Worm (Caenorhabditis elegans) whole organism, L1 larva: ENCODE data around the gene ZK1010.4.

Experiments used
- C34B4.2 ChIP-seq: sonication (generic microtip); optimal IDR thresholded peaks from 2 replicates; lab custom pipeline; 2017; ENCODE audit warnings: mild to moderate bottlenecking, missing genetic modification characterization, missing compliant biosample characterization
- F16B12.6 ChIP-seq: fragments of 150-350 bp; optimal IDR thresholded peaks from 2 replicates; lab custom pipeline; 2014; ENCODE audit warnings: missing biosample characterization, missing genetic modification characterization
- blmp-1 ChIP-seq: fragments of 150-350 bp; optimal IDR thresholded peaks from 2 replicates; lab custom pipeline; 2014; ENCODE audit warnings: missing biosample characterization, missing genetic modification characterization
- dpl-1 ChIP-seq, 3 experiments: fragments of 150-350 bp in 2 of 3; sonication (generic microtip) in 1 of 3; optimal IDR thresholded peaks; 2 replicates each; lab custom pipeline; 2014 to 2017; ENCODE audit warnings: missing biosample characterization in 3 of 3, missing genetic modification characterization in 3 of 3, missing genetic modification reagents in 3 of 3
- dsc-1 ChIP-seq: sonication (generic microtip); optimal IDR thresholded peaks from 2 replicates; lab custom pipeline; 2016; ENCODE audit warnings: mild to moderate bottlenecking, missing genetic modification characterization, missing compliant biosample characterization
- efl-1 ChIP-seq, 4 experiments: fragments of 150-350 bp; optimal IDR thresholded peaks in 3 of 4; peaks in 1 of 4; 1 replicate in 1 of 4; 2 replicates in 3 of 4; lab custom pipeline; 2014; ENCODE audit warnings: missing biosample characterization in 2 of 4, missing genetic modification characterization in 2 of 4, missing genetic modification reagents in 2 of 4
- elt-2 ChIP-seq: sonication (generic microtip); optimal IDR thresholded peaks from 2 replicates; lab custom pipeline; 2016; ENCODE audit warnings: missing genetic modification characterization, mild to moderate bottlenecking, inconsistent platforms, missing compliant biosample characterization, missing genetic modification reagents
- fkh-10 ChIP-seq: sonication (generic microtip); optimal IDR thresholded peaks from 2 replicates; lab custom pipeline; 2017; ENCODE audit warnings: missing biosample characterization, missing genetic modification reagents, missing genetic modification characterization
- fkh-8 ChIP-seq: sonication (generic microtip); optimal IDR thresholded peaks from 2 replicates; lab custom pipeline; 2016; ENCODE audit warnings: mild to moderate bottlenecking, missing genetic modification characterization, missing compliant biosample characterization
- fos-1 ChIP-seq: fragments of 150-350 bp; optimal IDR thresholded peaks from 2 replicates; lab custom pipeline; 2014; ENCODE audit warnings: missing biosample characterization, missing genetic modification characterization
- isw-1 ChIP-seq: fragments of 200-800 bp; sonication (Bioruptor generic); IDR thresholded peaks from 2 replicates; pipeline ENCODE4 v1.3.6; 2022; ENCODE audit warnings: missing genetic modification characterization, missing compliant biosample characterization
- jun-1 ChIP-seq: fragments of 150-350 bp; optimal IDR thresholded peaks from 2 replicates; lab custom pipeline; 2014; ENCODE audit warnings: missing biosample characterization, missing genetic modification reagents, missing genetic modification characterization
- lin-13 ChIP-seq: fragments of 150-350 bp; optimal IDR thresholded peaks from 2 replicates; lab custom pipeline; 2014; ENCODE audit warnings: missing biosample characterization, missing genetic modification reagents, missing genetic modification characterization
- lin-14 ChIP-seq: fragments of 200-800 bp; sonication (Bioruptor generic); optimal IDR thresholded peaks from 2 replicates; lab custom pipeline; 2018; ENCODE audit warnings: mild to moderate bottlenecking, missing genetic modification characterization, moderate library complexity, missing compliant biosample characterization
- lin-15B ChIP-seq: fragments of 150-350 bp; sonication (generic microtip); optimal IDR thresholded peaks from 3 replicates; lab custom pipeline; 2014; ENCODE audit warnings: missing biosample characterization, missing genetic modification characterization
- lin-35 ChIP-seq, 2 experiments: fragments of 150-350 bp; optimal IDR thresholded peaks; 2 replicates each; lab custom pipeline; 2014; ENCODE audit warnings: missing biosample characterization in 2 of 2, missing genetic modification characterization in 2 of 2, missing genetic modification reagents in 2 of 2
- lsy-2 ChIP-seq, 2 experiments: fragments of 150-350 bp; optimal IDR thresholded peaks; 2 replicates each; lab custom pipeline; 2014; ENCODE audit warnings: missing biosample characterization in 2 of 2, missing genetic modification characterization in 2 of 2
- mdl-1 ChIP-seq, 2 experiments: fragments of 150-350 bp; optimal IDR thresholded peaks; 2 replicates each; lab custom pipeline; 2014 to 2017; ENCODE audit warnings: missing biosample characterization in 2 of 2, missing genetic modification characterization in 2 of 2, inconsistent platforms in 1 of 2
- mef-2 ChIP-seq: fragments of 150-350 bp; optimal IDR thresholded peaks from 2 replicates; lab custom pipeline; 2014; ENCODE audit warnings: missing biosample characterization, missing genetic modification characterization
- nhr-12 ChIP-seq: sonication (generic microtip); optimal IDR thresholded peaks from 2 replicates; lab custom pipeline; 2017; ENCODE audit warnings: missing biosample characterization, missing genetic modification characterization
- nhr-19 ChIP-seq: fragments of 200-800 bp; sonication (Bioruptor generic); conservative IDR thresholded peaks from 2 replicates; pipeline ENCODE4 v1.3.6; 2022; ENCODE audit warnings: missing genetic modification characterization, missing compliant biosample characterization
- nhr-47 ChIP-seq: sonication (generic microtip); optimal IDR thresholded peaks from 2 replicates; lab custom pipeline; 2016; ENCODE audit warnings: mild to moderate bottlenecking, missing genetic modification characterization, moderate library complexity, missing compliant biosample characterization
- nhr-77 ChIP-seq: fragments of 150-350 bp; optimal IDR thresholded peaks from 2 replicates; lab custom pipeline; 2014; ENCODE audit warnings: missing biosample characterization, missing genetic modification characterization
- nhr-84 ChIP-seq: sonication (generic microtip); optimal IDR thresholded peaks from 2 replicates; lab custom pipeline; 2017; ENCODE audit warnings: missing biosample characterization, missing genetic modification characterization
- nhr-85 ChIP-seq: sonication (generic microtip); peaks from one replicate; lab custom pipeline; 2016; ENCODE audit warnings: missing genetic modification characterization, inconsistent platforms, missing compliant biosample characterization
- skn-1 ChIP-seq: fragments of 150-350 bp; optimal IDR thresholded peaks from 2 replicates; lab custom pipeline; 2014; ENCODE audit warnings: missing biosample characterization, missing genetic modification characterization
- snpc-4 ChIP-seq: fragments of 150-350 bp; optimal IDR thresholded peaks from 2 replicates; lab custom pipeline; 2014; ENCODE audit warnings: missing biosample characterization, missing genetic modification characterization
- snu-23 ChIP-seq: sonication (generic microtip); optimal IDR thresholded peaks from 2 replicates; lab custom pipeline; 2016; ENCODE audit warnings: missing genetic modification characterization, missing compliant biosample characterization
- sptf-1 ChIP-seq: fragments of 150-350 bp; optimal IDR thresholded peaks from 2 replicates; lab custom pipeline; 2014; ENCODE audit warnings: missing biosample characterization, missing genetic modification characterization
- sup-37 ChIP-seq: fragments of 200-800 bp; sonication (Bioruptor generic); optimal IDR thresholded peaks from 2 replicates; lab custom pipeline; 2018; ENCODE audit warnings: mild to moderate bottlenecking, missing genetic modification characterization, missing compliant biosample characterization
- swsn-7 ChIP-seq: sonication (generic microtip); optimal IDR thresholded peaks from 2 replicates; lab custom pipeline; 2016; ENCODE audit warnings: missing genetic modification characterization, missing compliant biosample characterization
- tbx-2 ChIP-seq: sonication (generic microtip); optimal IDR thresholded peaks from 2 replicates; lab custom pipeline; 2016; ENCODE audit warnings: missing genetic modification characterization, missing compliant biosample characterization
- unc-30 ChIP-seq: sonication (generic microtip); optimal IDR thresholded peaks from 2 replicates; lab custom pipeline; 2017; ENCODE audit warnings: missing biosample characterization, missing genetic modification characterization
- unc-62 ChIP-seq: fragments of 150-350 bp; optimal IDR thresholded peaks from 2 replicates; lab custom pipeline; 2014; ENCODE audit warnings: missing biosample characterization, missing genetic modification reagents, missing genetic modification characterization
- unc-86 ChIP-seq: sonication (generic microtip); optimal IDR thresholded peaks from 2 replicates; lab custom pipeline; 2016; ENCODE audit warnings: missing genetic modification characterization, missing compliant biosample characterization
- vab-15 ChIP-seq: sonication (generic microtip); optimal IDR thresholded peaks from 2 replicates; lab custom pipeline; 2017; ENCODE audit warnings: missing genotype, mild to moderate bottlenecking, missing genetic modification characterization, missing compliant biosample characterization
- xbp-1 ChIP-seq: sonication (generic microtip); optimal IDR thresholded peaks from 2 replicates; lab custom pipeline; 2016; ENCODE audit warnings: missing genetic modification characterization, missing compliant biosample characterization
- ztf-11 ChIP-seq, 2 experiments: sonication (generic microtip); optimal IDR thresholded peaks; 2 replicates each; lab custom pipeline; 2016 to 2017; ENCODE audit warnings: missing genetic modification characterization in 2 of 2, missing biosample characterization in 1 of 2, missing compliant biosample characterization in 1 of 2
- ztf-4 ChIP-seq: fragments of 150-350 bp; optimal IDR thresholded peaks from 2 replicates; lab custom pipeline; 2014; ENCODE audit warnings: missing biosample characterization, missing genetic modification characterization

Gene ZK1010.4

ce11 chrIII:12987418-12987817 is 6.5 kb downstream of the ZK1010.4 start, which contains the start of gene ZK1010.5:
ZK1010.5 (minus strand) TSS chrIII:12987518.
- TF ChIP-seq nhr-19 (GFP tag; lab: Robert Waterston, UW) (no peak), vab-15 (tag; lab: Kevin White, UChicago) (no peak), lin-15B (tag; lab: Kevin White, UChicago) (no peak), lin-13 (GFP tag; lab: Kevin White, UChicago) (no peak), ztf-4 (tag; lab: Kevin White, UChicago) (no peak), sup-37 (no peak), unc-86 (tag; lab: Kevin White, UChicago) (no peak), mdl-1 (tag; optimal IDR thresholded peaks at IDR 0.05; lab: Kevin White, UChicago) (no peak)

ce11 chrIII:12990997-12991396 is 10.1 kb downstream of the ZK1010.4 start, which contains the start of gene ZK1010.12:
ZK1010.12 (plus strand) TSS chrIII:12991297.
- TF ChIP-seq fkh-8 (tag; lab: Kevin White, UChicago) (no peak), nhr-47 (no peak), unc-62 (GFP tag; lab: Kevin White, UChicago) (no peak), snpc-4 (tag; lab: Kevin White, UChicago) (no peak), fkh-10 (GFP tag; lab: Kevin White, UChicago) (no peak), ztf-11 (tag; optimal IDR thresholded peaks at IDR 0.05; lab: Kevin White, UChicago) (no peak), sptf-1 (tag; lab: Kevin White, UChicago) (no peak)

- TF ChIP-seq efl-1 (optimal IDR thresholded peaks at IDR 0.05; lab: Kevin White, UChicago), result no peak
- TF ChIP-seq efl-1 (GFP tag; optimal IDR thresholded peaks at IDR 0.05 in 1 of 2; lab: Kevin White, UChicago), result peak in 1 of 2 experiments; percentile 58
- TF ChIP-seq snpc-4 (tag; lab: Kevin White, UChicago), result no peak
Observed at ce11 chrIII:12993055-12993454, 12.2 kb downstream of the ZK1010.4 start.

- TF ChIP-seq efl-1 (optimal IDR thresholded peaks at IDR 0.05; lab: Kevin White, UChicago), result no peak
- peak in 1 of 2 experiments; percentile 49 for TF ChIP-seq efl-1 (GFP tag; optimal IDR thresholded peaks at IDR 0.05 in 1 of 2; lab: Kevin White, UChicago)
- no peak for TF ChIP-seq tbx-2
- no peak for TF ChIP-seq xbp-1 (tag; lab: Kevin White, UChicago)
- TF ChIP-seq snpc-4 (tag; lab: Kevin White, UChicago), result no peak
- TF ChIP-seq nhr-47, result no peak
Observed at ce11 chrIII:12993607-12994006, 12.7 kb downstream of the ZK1010.4 start, which contains the start of gene col-97. col-97 (minus strand) TSS chrIII:12993707.

- TF ChIP-seq efl-1 (optimal IDR thresholded peaks at IDR 0.05; lab: Kevin White, UChicago) (no peak), efl-1 (GFP tag; optimal IDR thresholded peaks at IDR 0.05 in 1 of 2; lab: Kevin White, UChicago) (peak in 1 of 2 experiments; percentile 26), elt-2 (tag; lab: Kevin White, UChicago) (no peak)
- TF ChIP-seq, all 84 proteins: peak for 1
Observed at ce11 chrIII:12998252-12998651, 17.4 kb downstream of the ZK1010.4 start.

- TF ChIP-seq F16B12.6 (tag; lab: Kevin White, UChicago) (no peak), mef-2 (tag; lab: Kevin White, UChicago) (no peak), blmp-1 (tag; lab: Kevin White, UChicago) (no peak), C34B4.2 (no peak), dsc-1 (tag; lab: Kevin White, UChicago) (no peak)
Observed at ce11 chrIII:13000457-13000856, 19.6 kb downstream of the ZK1010.4 start, which contains the start of gene ZK1010.8. ZK1010.8 (minus strand) TSS chrIII:13000670.

ce11 chrIII:13002098-13002497 is 21.2 kb downstream of the ZK1010.4 start, which contains the start of gene ZK1010.10:
ZK1010.10 (plus strand) TSS chrIII:13002383.
- peak; percentile 19 for TF ChIP-seq fkh-8 (tag; lab: Kevin White, UChicago)
- TF ChIP-seq lin-35 (GFP tag; optimal IDR thresholded peaks at IDR 0.05; lab: Kevin White, UChicago), result peak; percentile 47 to 59
- TF ChIP-seq efl-1 (optimal IDR thresholded peaks at IDR 0.05; lab: Kevin White, UChicago), result peak; percentile 62 to 78
- TF ChIP-seq efl-1 (GFP tag; optimal IDR thresholded peaks at IDR 0.05 in 1 of 2; lab: Kevin White, UChicago), result peak; percentile 40 to 70
- peak; percentile 75 for TF ChIP-seq nhr-85 (tag; lab: Kevin White, UChicago)
- peak; percentile 23 for TF ChIP-seq tbx-2
- peak; percentile 36 for TF ChIP-seq snu-23 (GFP tag; lab: Kevin White, UChicago)
- peak in 1 of 2 experiments; percentile 77 for TF ChIP-seq lsy-2 (tag; optimal IDR thresholded peaks at IDR 0.05; lab: Kevin White, UChicago)
- peak; percentile 30 for TF ChIP-seq swsn-7
- TF ChIP-seq isw-1 (GFP tag; lab: Robert Waterston, UW), result peak; percentile 18
- TF ChIP-seq unc-30 (tag; lab: Kevin White, UChicago), result no peak
- TF ChIP-seq dpl-1 (GFP tag; optimal IDR thresholded peaks at IDR 0.05; lab: Kevin White, UChicago), result peak in 2 of 3 experiments; percentile 15 to 45
- no peak for TF ChIP-seq nhr-84 (tag; lab: Kevin White, UChicago)
- peak in 1 of 2 experiments; percentile 39 for TF ChIP-seq mdl-1 (tag; optimal IDR thresholded peaks at IDR 0.05; lab: Kevin White, UChicago)
- TF ChIP-seq skn-1 (tag; lab: Kevin White, UChicago), result peak; percentile 48
- no peak for TF ChIP-seq dsc-1 (tag; lab: Kevin White, UChicago)
- peak; percentile 47 for TF ChIP-seq blmp-1 (tag; lab: Kevin White, UChicago)
- TF ChIP-seq jun-1 (tag; lab: Kevin White, UChicago), result peak; percentile 49
- TF ChIP-seq nhr-12 (tag; lab: Kevin White, UChicago), result no peak
- TF ChIP-seq lin-14 (GFP tag; lab: Kevin White, UChicago), result no peak
- peak; percentile 18 for TF ChIP-seq fos-1 (tag; lab: Kevin White, UChicago)
- peak; percentile 13 for TF ChIP-seq nhr-77 (tag; lab: Kevin White, UChicago)
